Worm (Caenorhabditis elegans) whole organism, L3 larva: ENCODE data around the gene T22C8.3.

Source experiments
- elt-1 ChIP-seq: fragments of 150-350 bp; optimal IDR thresholded peaks from 2 replicates; lab custom pipeline; 2014; ENCODE audit warnings: missing biosample characterization, missing genetic modification characterization
- tbx-2 ChIP-seq: sonication (generic microtip); optimal IDR thresholded peaks from 2 replicates; lab custom pipeline; 2016; ENCODE audit warnings: mild to moderate bottlenecking, missing genetic modification characterization, missing compliant biosample characterization
- zag-1 ChIP-seq: fragments of 150-350 bp; optimal IDR thresholded peaks from 2 replicates; lab custom pipeline; 2014; ENCODE audit warnings: missing biosample characterization, missing genetic modification characterization
- ztf-11 ChIP-seq: fragments of 150-350 bp; optimal IDR thresholded peaks from 2 replicates; lab custom pipeline; 2014; ENCODE audit warnings: missing biosample characterization, missing genetic modification characterization

ce11 chrII:8603567-8604359, 18.0 kb downstream of the T22C8.3 start, which contains the start of gene suf-1:
- TF ChIP-seq tbx-2 (tag; lab: Kevin White, UChicago) (no peak), ztf-11 (no peak), zag-1 (no peak), elt-1 (tag; lab: Kevin White, UChicago) (no peak)
